Fruit fly (Drosophila melanogaster) whole organism, embryonic: ENCODE data around the gene bero.

Experiments used
- Antp ChIP-seq: fragments of 200-800 bp; sonication (Bioruptor generic); optimal IDR thresholded peaks from 3 replicates; lab custom pipeline; 2016; ENCODE audit warnings: missing biosample characterization, missing genetic modification characterization
- Atf-2 ChIP-seq: fragments of 200-800 bp; sonication (Bioruptor generic); optimal IDR thresholded peaks from 2 replicates; lab custom pipeline; 2016; ENCODE audit warnings: missing biosample characterization, missing genetic modification characterization
- CG11398 ChIP-seq: fragments of 200-800 bp; sonication (Bioruptor generic); optimal IDR thresholded peaks from 2 replicates; lab custom pipeline; 2016; ENCODE audit warnings: missing biosample characterization, missing genetic modification characterization
- CG13424 ChIP-seq: fragments of 200-800 bp; sonication (Bioruptor generic); optimal IDR thresholded peaks from 2 replicates; lab custom pipeline; 2019; ENCODE audit warnings: missing biosample characterization, mild to moderate bottlenecking, missing genetic modification characterization, moderate library complexity
- CG13775 ChIP-seq: fragments of 200-800 bp; sonication (Bioruptor generic); optimal IDR thresholded peaks from 3 replicates; lab custom pipeline; 2017; ENCODE audit warnings: missing biosample characterization, mild to moderate bottlenecking, missing genetic modification characterization
- CG14710 ChIP-seq: fragments of 200-800 bp; sonication (Bioruptor generic); optimal IDR thresholded peaks from 3 replicates; lab custom pipeline; 2019; ENCODE audit warnings: missing biosample characterization, mild to moderate bottlenecking, missing genetic modification characterization, moderate library complexity
- CG15011 ChIP-seq: fragments of 200-800 bp; sonication (Bioruptor generic); optimal IDR thresholded peaks from 3 replicates; lab custom pipeline; 2018; ENCODE audit warnings: missing biosample characterization, mild to moderate bottlenecking, missing genetic modification characterization
- CG15073 ChIP-seq: fragments of 200-800 bp; sonication (Bioruptor generic); optimal IDR thresholded peaks from 2 replicates; lab custom pipeline; 2016; ENCODE audit warnings: missing biosample characterization, missing genetic modification characterization
- CG1529 ChIP-seq: fragments of 200-800 bp; sonication (Bioruptor generic); optimal IDR thresholded peaks from 3 replicates; lab custom pipeline; 2018; ENCODE audit warnings: missing biosample characterization, missing genetic modification characterization
- CG16815 ChIP-seq: fragments of 200-800 bp; sonication (Bioruptor generic); optimal IDR thresholded peaks from 3 replicates; lab custom pipeline; 2017; ENCODE audit warnings: missing biosample characterization, mild to moderate bottlenecking, missing genetic modification characterization
- CG16863 ChIP-seq: fragments of 200-800 bp; sonication (Bioruptor generic); optimal IDR thresholded peaks from 3 replicates; lab custom pipeline; 2016; ENCODE audit warnings: missing biosample characterization, missing genetic modification characterization
- CG17328 ChIP-seq: fragments of 200-800 bp; sonication (Bioruptor generic); IDR thresholded peaks from 2 replicates; pipeline ENCODE4 v1.3.6; 2022; ENCODE audit warnings: missing biosample characterization, missing genetic modification characterization
- CG32532 ChIP-seq: fragments of 200-800 bp; sonication (Bioruptor generic); IDR thresholded peaks from 2 replicates; pipeline ENCODE4 v1.3.6; 2022; ENCODE audit warnings: missing biosample characterization, missing genetic modification characterization
- CG33213 ChIP-seq: fragments of 200-800 bp; sonication (Bioruptor generic); optimal IDR thresholded peaks from 3 replicates; lab custom pipeline; 2016; ENCODE audit warnings: missing biosample characterization, missing genetic modification characterization
- CG3838 ChIP-seq: fragments of 200-800 bp; sonication (Bioruptor generic); optimal IDR thresholded peaks from 3 replicates; lab custom pipeline; 2016; ENCODE audit warnings: missing biosample characterization, missing genetic modification characterization
- CG3995 ChIP-seq: fragments of 200-800 bp; sonication (Bioruptor generic); optimal IDR thresholded peaks from 3 replicates; lab custom pipeline; 2016; ENCODE audit warnings: missing biosample characterization, missing genetic modification characterization
- CG6175 ChIP-seq: fragments of 200-800 bp; sonication (Bioruptor generic); IDR thresholded peaks from 3 replicates; pipeline ENCODE4 v1.3.6; 2022; ENCODE audit warnings: missing biosample characterization, missing genetic modification characterization
- CG9876 ChIP-seq: fragments of 200-800 bp; sonication (Bioruptor generic); optimal IDR thresholded peaks from 2 replicates; lab custom pipeline; 2016; ENCODE audit warnings: missing biosample characterization, missing genetic modification characterization
- Deaf1 ChIP-seq: fragments of 200-800 bp; optimal IDR thresholded peaks from 3 replicates; lab custom pipeline; 2019; ENCODE audit warnings: missing biosample characterization, mild to moderate bottlenecking, missing genetic modification characterization, moderate library complexity
- Dip2 ChIP-seq: fragments of 200-800 bp; sonication (Bioruptor generic); IDR thresholded peaks from 2 replicates; pipeline ENCODE4 v1.3.6; 2022; ENCODE audit warnings: missing biosample characterization, missing genetic modification characterization
- Dll ChIP-seq: fragments of 200-800 bp; sonication (Bioruptor generic); IDR thresholded peaks from 4 replicates; pipeline ENCODE4 v1.3.6; 2022; ENCODE audit warnings: missing biosample characterization, missing genetic modification characterization; ENCODE audit not compliant: partially characterized antibody
- Fer3 ChIP-seq: fragments of 200-800 bp; sonication (Bioruptor generic); optimal IDR thresholded peaks from 2 replicates; lab custom pipeline; 2018; ENCODE audit warnings: missing biosample characterization, mild to moderate bottlenecking, missing genetic modification characterization, moderate library complexity
- H2.0 ChIP-seq: fragments of 200-800 bp; sonication (Bioruptor generic); IDR thresholded peaks from 2 replicates; pipeline ENCODE4 v1.3.6; 2022; ENCODE audit warnings: missing biosample characterization, missing genetic modification characterization
- Hr78 ChIP-seq, 2 experiments: fragments of 200-800 bp in 1 of 2; fragments of >200 bp in 1 of 2; sonication (Bioruptor generic) in 1 of 2; optimal IDR thresholded peaks; 2 replicates each; lab custom pipeline; 2017 to 2019; ENCODE audit warnings: missing biosample characterization in 2 of 2, missing genetic modification characterization in 2 of 2, mild to moderate bottlenecking in 1 of 2, moderate library complexity in 1 of 2
- Lim3 ChIP-seq: fragments of 200-800 bp; sonication (Bioruptor generic); IDR thresholded peaks from 2 replicates; pipeline ENCODE4 v1.3.6; 2022; ENCODE audit warnings: missing biosample characterization, missing genetic modification characterization
- Lpt ChIP-seq: fragments of >200 bp; optimal IDR thresholded peaks from 2 replicates; lab custom pipeline; 2018; ENCODE audit warnings: missing biosample characterization, missing genetic modification characterization
- MTF-1 ChIP-seq: fragments of 200-800 bp; sonication (Bioruptor generic); optimal IDR thresholded peaks from 2 replicates; lab custom pipeline; 2018; ENCODE audit warnings: missing biosample characterization, mild to moderate bottlenecking, missing genetic modification characterization, borderline replicate concordance
- Nf-YB ChIP-seq: fragments of 200-800 bp; sonication (Bioruptor generic); optimal IDR thresholded peaks from 3 replicates; lab custom pipeline; 2019; ENCODE audit warnings: missing biosample characterization, mild to moderate bottlenecking, missing genetic modification characterization, moderate library complexity
- NfI ChIP-seq: fragments of 200-800 bp; sonication (Bioruptor generic); optimal IDR thresholded peaks from 3 replicates; lab custom pipeline; 2018; ENCODE audit warnings: missing biosample characterization, mild to moderate bottlenecking, missing genetic modification characterization, moderate library complexity
- Pdp1 ChIP-seq, 2 experiments: fragments of 200-800 bp; sonication (Bioruptor generic); optimal IDR thresholded peaks; 3 replicates each; lab custom pipeline; 2016; ENCODE audit warnings: missing biosample characterization in 2 of 2, missing genetic modification characterization in 2 of 2, mild to moderate bottlenecking in 1 of 2, moderate library complexity in 1 of 2
- Sin3A ChIP-seq: fragments of >200 bp; optimal IDR thresholded peaks from 2 replicates; lab custom pipeline; 2018
- Taf1 ChIP-seq: fragments of 200-800 bp; sonication (Bioruptor generic); IDR thresholded peaks from 2 replicates; pipeline ENCODE4 v1.3.6; 2022; ENCODE audit warnings: missing biosample characterization, missing genetic modification characterization
- Trl ChIP-seq, 3 experiments: fragments of >200 bp in 2 of 3; fragments of 200-800 bp in 1 of 3; sonication (Bioruptor generic) in 1 of 3; optimal IDR thresholded peaks; 2 replicates in 1 of 3; 3 replicates in 2 of 3; lab custom pipeline; 2016 to 2017; ENCODE audit warnings: missing biosample characterization in 1 of 3, missing genetic modification characterization in 1 of 3
- bcd ChIP-seq: fragments of 200-800 bp; sonication (Bioruptor generic); optimal IDR thresholded peaks from 2 replicates; lab custom pipeline; 2017; ENCODE audit warnings: missing biosample characterization, mild to moderate bottlenecking, missing genetic modification characterization
- bsh ChIP-seq, 2 experiments: fragments of 200-800 bp; sonication (Bioruptor generic); optimal IDR thresholded peaks; 2 replicates each; lab custom pipeline; 2017 to 2018; ENCODE audit warnings: mild to moderate bottlenecking in 2 of 2, missing biosample characterization in 2 of 2, missing genetic modification characterization in 2 of 2, moderate library complexity in 1 of 2
- ems ChIP-seq: fragments of 200-800 bp; sonication (Bioruptor generic); optimal IDR thresholded peaks from 3 replicates; lab custom pipeline; 2016; ENCODE audit warnings: missing biosample characterization, missing genetic modification characterization
- eve ChIP-seq, 2 experiments: fragments of >200 bp; optimal IDR thresholded peaks; 2 replicates each; lab custom pipeline; 2017; ENCODE audit warnings: missing biosample characterization in 2 of 2, missing genetic modification characterization in 2 of 2
- fd102C ChIP-seq: fragments of 200-800 bp; sonication (Bioruptor generic); optimal IDR thresholded peaks from 2 replicates; lab custom pipeline; 2018; ENCODE audit warnings: missing biosample characterization, mild to moderate bottlenecking, missing genetic modification characterization, moderate library complexity
- fu2 ChIP-seq: fragments of 200-800 bp; sonication (Bioruptor generic); optimal IDR thresholded peaks from 2 replicates; lab custom pipeline; 2016; ENCODE audit warnings: missing biosample characterization, missing genetic modification characterization
- gcm ChIP-seq: fragments of 200-800 bp; sonication (Bioruptor generic); optimal IDR thresholded peaks from 2 replicates; lab custom pipeline; 2019; ENCODE audit warnings: missing biosample characterization, mild to moderate bottlenecking, missing genetic modification characterization, moderate library complexity
- kay ChIP-seq: fragments of 200-800 bp; sonication (Bioruptor generic); optimal IDR thresholded peaks from 2 replicates; lab custom pipeline; 2016; ENCODE audit warnings: missing biosample characterization, missing genetic modification characterization
- mirr ChIP-seq: fragments of 200-800 bp; sonication (Bioruptor generic); optimal IDR thresholded peaks from 3 replicates; lab custom pipeline; 2018; ENCODE audit warnings: missing biosample characterization, mild to moderate bottlenecking, missing genetic modification characterization
- peb ChIP-seq: fragments of 200-800 bp; sonication (Bioruptor generic); IDR thresholded peaks from 2 replicates; pipeline ENCODE4 v1.3.6; 2022; ENCODE audit warnings: missing biosample characterization, missing genetic modification characterization
- ranshi ChIP-seq: fragments of 200-800 bp; sonication (Bioruptor generic); IDR thresholded peaks from 2 replicates; pipeline ENCODE4 v1.3.6; 2022; ENCODE audit warnings: missing biosample characterization, missing genetic modification characterization
- sd ChIP-seq: fragments of 200-800 bp; sonication (Bioruptor generic); optimal IDR thresholded peaks from 3 replicates; lab custom pipeline; 2018; ENCODE audit warnings: missing biosample characterization, mild to moderate bottlenecking, missing genetic modification characterization, moderate library complexity
- seq ChIP-seq: fragments of 200-800 bp; sonication (Bioruptor generic); IDR thresholded peaks from 2 replicates; pipeline ENCODE4 v1.3.6; 2022; ENCODE audit warnings: missing biosample characterization, missing genetic modification characterization
- shn ChIP-seq: fragments of 200-800 bp; sonication (Bioruptor generic); optimal IDR thresholded peaks from 3 replicates; lab custom pipeline; 2016; ENCODE audit warnings: missing biosample characterization, missing genetic modification characterization
- sisA ChIP-seq: fragments of 200-800 bp; sonication (Bioruptor generic); IDR thresholded peaks from 2 replicates; pipeline ENCODE4 v1.3.6; 2022; ENCODE audit warnings: missing biosample characterization, missing genetic modification characterization
- tap ChIP-seq: fragments of 200-800 bp; optimal IDR thresholded peaks from 3 replicates; lab custom pipeline; 2019; ENCODE audit warnings: missing biosample characterization, mild to moderate bottlenecking, missing genetic modification characterization, moderate library complexity
- tgo ChIP-seq: fragments of 200-800 bp; sonication (Bioruptor generic); IDR thresholded peaks from 3 replicates; pipeline ENCODE4 v1.3.6; 2022; ENCODE audit warnings: missing biosample characterization, missing genetic modification characterization

bero gene

DNA sequence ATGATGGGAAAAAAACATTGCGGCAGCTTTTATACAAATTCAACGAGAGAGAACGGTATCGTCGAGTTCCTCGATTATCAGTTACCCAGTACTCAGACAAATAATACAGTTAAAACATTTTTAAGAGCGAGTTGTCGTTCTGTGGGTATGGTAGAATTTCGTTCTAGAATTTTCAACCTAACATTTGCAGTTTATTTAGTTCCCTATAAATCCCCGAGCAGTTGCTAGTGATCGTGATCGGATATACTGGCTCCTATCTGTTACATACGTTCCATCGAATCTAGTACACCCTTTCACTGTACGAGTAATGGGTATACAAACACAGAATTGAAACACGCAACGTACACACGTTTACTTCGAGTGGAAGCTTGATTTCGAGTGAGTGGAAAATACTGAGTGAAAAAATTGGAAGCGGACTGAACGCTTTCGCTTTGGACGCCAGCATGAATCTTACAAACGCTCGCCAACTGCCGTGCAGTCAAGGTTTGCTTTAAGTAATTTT lies 6.3 kb downstream of the bero start, which contains the start of gene CG9338 (continued):
- TF ChIP-seq CG11398 (GFP tag; lab: Kevin White, UChicago) = peak; percentile 83
- peak; percentile 88 for TF ChIP-seq sd
- TF ChIP-seq Atf-2 = peak; percentile 70
- peak; percentile 95 for TF ChIP-seq CG32532 (GFP tag; lab: Robert Waterston, UW)
- TF ChIP-seq fu2 (GFP tag; lab: Kevin White, UChicago) = peak; percentile 67
- TF ChIP-seq sisA (GFP tag; lab: Robert Waterston, UW) = peak; percentile 80
- TF ChIP-seq CG13424 (tag; lab: Kevin White, UChicago) = peak; percentile 80
- TF ChIP-seq Antp = peak; percentile 82
- TF ChIP-seq Lpt = no peak
- peak; percentile 71 for TF ChIP-seq CG3995 (GFP tag; lab: Kevin White, UChicago)
- peak; percentile 46 for TF ChIP-seq CG9876 (GFP tag; lab: Kevin White, UChicago)
- TF ChIP-seq CG33213 (GFP tag; lab: Kevin White, UChicago) = peak; percentile 70
- TF ChIP-seq Lim3 = no peak
- TF ChIP-seq CG14710 (tag; lab: Kevin White, UChicago) = peak; percentile 91
- TF ChIP-seq Taf1 (GFP tag; lab: Robert Waterston, UW) = peak; percentile 80
- TF ChIP-seq CG17328 (GFP tag; lab: Robert Waterston, UW) = peak; percentile 60
- TF ChIP-seq gcm = peak; percentile 75
- peak; percentile 66; the same call in 1 of the 2 replicates for TF ChIP-seq seq (GFP tag; lab: Robert Waterston, UW)
- peak; percentile 57 for TF ChIP-seq Nf-YB
- peak; percentile 55 for TF ChIP-seq H2.0
- peak; percentile 79; the same call in 1 of the 2 replicates for TF ChIP-seq ranshi (GFP tag; lab: Robert Waterston, UW)
- TF ChIP-seq CG15011 (GFP tag; lab: Kevin White, UChicago) = peak; percentile 89
- peak in 1 of 2 experiments; percentile 4 for TF ChIP-seq Trl (optimal IDR thresholded peaks at IDR 0.05; lab: Kevin White, UChicago)
- peak; percentile 91 for TF ChIP-seq Trl (GFP tag; optimal IDR thresholded peaks at IDR 0.05; lab: Kevin White, UChicago)
- TF ChIP-seq MTF-1 (GFP tag; lab: Kevin White, UChicago) = peak; percentile 36
- TF ChIP-seq bcd = peak; percentile 91
- TF ChIP-seq peb (GFP tag; lab: Robert Waterston, UW) = peak; percentile 88
- TF ChIP-seq Dip2 = no peak
- TF ChIP-seq eve (GFP tag; optimal IDR thresholded peaks at IDR 0.05; lab: Kevin White, UChicago) = peak in 1 of 2 experiments; percentile 97
- TF ChIP-seq CG15073 (GFP tag; lab: Kevin White, UChicago) = no peak
- TF ChIP-seq CG16863 (GFP tag; lab: Kevin White, UChicago) = peak; percentile 77
- peak; percentile 79 for TF ChIP-seq NfI (GFP tag; lab: Kevin White, UChicago)
- TF ChIP-seq CG13775 = peak; percentile 73
- TF ChIP-seq Deaf1 (tag; lab: Kevin White, UChicago) = peak; percentile 66
- peak; percentile 94 for TF ChIP-seq tap (tag; lab: Kevin White, UChicago)
- TF ChIP-seq ems (GFP tag; lab: Kevin White, UChicago) = peak; percentile 86
- peak; percentile 62 for TF ChIP-seq CG1529 (GFP tag; lab: Kevin White, UChicago)
- TF ChIP-seq fd102C = no peak
- TF ChIP-seq tgo (GFP tag; lab: Robert Waterston, UW) = peak; percentile 81
- peak; percentile 87 for TF ChIP-seq mirr (GFP tag; lab: Kevin White, UChicago)
- peak; percentile 75 to 84 for TF ChIP-seq Pdp1 (GFP tag; optimal IDR thresholded peaks at IDR 0.05; lab: Kevin White, UChicago)
- no peak for TF ChIP-seq Sin3A (lab: Kevin White, UChicago)
- peak; percentile 12 to 79 for TF ChIP-seq bsh (GFP tag; optimal IDR thresholded peaks at IDR 0.05; lab: Kevin White, UChicago)
- TF ChIP-seq kay (GFP tag; lab: Kevin White, UChicago) = peak; percentile 90
- TF ChIP-seq CG16815 (GFP tag; lab: Kevin White, UChicago) = peak; percentile 53
- TF ChIP-seq shn (GFP tag; lab: Kevin White, UChicago) = peak; percentile 85
- TF ChIP-seq Hr78 (GFP tag; optimal IDR thresholded peaks at IDR 0.05; lab: Kevin White, UChicago) = peak in 1 of 2 experiments; percentile 57
- no peak for TF ChIP-seq Dll (GFP tag; lab: Robert Waterston, UW)
- TF ChIP-seq CG6175 (GFP tag; lab: Robert Waterston, UW) = peak; percentile 80
- TF ChIP-seq Fer3 (tag; lab: Kevin White, UChicago) = peak; percentile 91
- peak; percentile 62 for TF ChIP-seq CG3838 (GFP tag; lab: Kevin White, UChicago)
